Worm (Caenorhabditis elegans) whole organism, late embryonic: ENCODE data around the gene T24C4.3.
A peak's percentile ranks its signal among the peaks of the same experiment; 100 is the strongest.

Experiments
- C38D4.7 ChIP-seq: fragments of 200-800 bp; sonication (Bioruptor generic); optimal IDR thresholded peaks from 2 replicates; lab custom pipeline; 2018; ENCODE audit warnings: mild to moderate bottlenecking, missing genetic modification characterization, moderate library complexity, missing compliant biosample characterization
- K09A11.1 ChIP-seq: sonication (generic microtip); optimal IDR thresholded peaks from 2 replicates; lab custom pipeline; 2017; ENCODE audit warnings: antibody characterized with exemption, mild to moderate bottlenecking, missing genetic modification characterization, missing compliant biosample characterization; ENCODE audit not compliant: insufficient read depth
- Y22D7AL.16 ChIP-seq: sonication (generic microtip); optimal IDR thresholded peaks from 2 replicates; lab custom pipeline; 2016; ENCODE audit warnings: missing genetic modification characterization, missing compliant biosample characterization
- ahr-1 ChIP-seq: sonication (generic microtip); optimal IDR thresholded peaks from 2 replicates; lab custom pipeline; 2016; ENCODE audit warnings: missing genetic modification characterization, missing compliant biosample characterization
- ceh-18 ChIP-seq: sonication (generic microtip); optimal IDR thresholded peaks from 2 replicates; lab custom pipeline; 2016; ENCODE audit warnings: missing genetic modification characterization, missing compliant biosample characterization
- ceh-19 ChIP-seq: fragments of 200-800 bp; sonication (Bioruptor generic); optimal IDR thresholded peaks from 2 replicates; lab custom pipeline; 2018; ENCODE audit warnings: mild to moderate bottlenecking, missing genetic modification characterization, missing compliant biosample characterization
- ceh-2 ChIP-seq: sonication (generic microtip); optimal IDR thresholded peaks from 2 replicates; lab custom pipeline; 2016; ENCODE audit warnings: missing genotype, missing genetic modification characterization, missing compliant biosample characterization
- ceh-24 ChIP-seq: sonication (generic microtip); optimal IDR thresholded peaks from 2 replicates; lab custom pipeline; 2016; ENCODE audit warnings: mild to moderate bottlenecking, missing genetic modification characterization, missing compliant biosample characterization
- ceh-34 ChIP-seq: sonication (generic microtip); optimal IDR thresholded peaks from 2 replicates; lab custom pipeline; 2016; ENCODE audit warnings: mild to moderate bottlenecking, missing genetic modification characterization, missing compliant biosample characterization
- ceh-45 ChIP-seq: fragments of 200-800 bp; sonication (Bioruptor generic); IDR thresholded peaks from 2 replicates; pipeline ENCODE4 v1.3.6; 2022; ENCODE audit warnings: missing genetic modification reagents, missing genetic modification characterization, missing compliant biosample characterization
- ceh-48 ChIP-seq: sonication (generic microtip); optimal IDR thresholded peaks from 2 replicates; lab custom pipeline; 2016; ENCODE audit warnings: missing genetic modification characterization, inconsistent platforms, missing compliant biosample characterization
- ceh-6 ChIP-seq: fragments of 200-800 bp; sonication (Bioruptor generic); optimal IDR thresholded peaks from 2 replicates; lab custom pipeline; 2018; ENCODE audit warnings: mild to moderate bottlenecking, missing genetic modification characterization, missing compliant biosample characterization
- che-1 ChIP-seq: sonication (generic microtip); optimal IDR thresholded peaks from 2 replicates; lab custom pipeline; 2016; ENCODE audit warnings: mild to moderate bottlenecking, missing genetic modification characterization, missing compliant biosample characterization
- dmd-4 ChIP-seq: sonication (generic microtip); optimal IDR thresholded peaks from 2 replicates; lab custom pipeline; 2016; ENCODE audit warnings: borderline replicate concordance, missing genetic modification characterization, missing compliant biosample characterization
- dve-1 ChIP-seq: sonication (generic microtip); optimal IDR thresholded peaks from 2 replicates; lab custom pipeline; 2017; ENCODE audit warnings: antibody characterized with exemption, mild to moderate bottlenecking, missing genetic modification characterization, missing compliant biosample characterization
- elt-2 ChIP-seq: sonication (generic microtip); optimal IDR thresholded peaks from 2 replicates; lab custom pipeline; 2016; ENCODE audit warnings: missing genetic modification reagents, missing genetic modification characterization, missing compliant biosample characterization
- eyg-1 ChIP-seq: sonication (generic microtip); optimal IDR thresholded peaks from 2 replicates; lab custom pipeline; 2016; ENCODE audit warnings: missing genotype, missing genetic modification characterization, missing compliant biosample characterization
- fkh-6 ChIP-seq: sonication (generic microtip); optimal IDR thresholded peaks from 2 replicates; lab custom pipeline; 2016; ENCODE audit warnings: missing genetic modification characterization, missing compliant biosample characterization
- hlh-6 ChIP-seq: sonication (generic microtip); optimal IDR thresholded peaks from 2 replicates; lab custom pipeline; 2016; ENCODE audit warnings: missing genotype, missing genetic modification characterization, missing compliant biosample characterization
- lim-6 ChIP-seq: sonication (generic microtip); optimal IDR thresholded peaks from 2 replicates; lab custom pipeline; 2016; ENCODE audit warnings: missing genetic modification characterization, missing compliant biosample characterization
- mec-3 ChIP-seq: sonication (generic microtip); optimal IDR thresholded peaks from 2 replicates; lab custom pipeline; 2016; ENCODE audit warnings: borderline replicate concordance, missing genetic modification characterization, missing compliant biosample characterization
- nfya-1 ChIP-seq: sonication (generic microtip); optimal IDR thresholded peaks from 2 replicates; lab custom pipeline; 2017; ENCODE audit warnings: missing genetic modification characterization, mild to moderate bottlenecking, missing compliant biosample characterization, antibody characterized with exemption, moderate library complexity
- nhr-11 ChIP-seq: fragments of 150-350 bp; optimal IDR thresholded peaks from 2 replicates; lab custom pipeline; 2014; ENCODE audit warnings: missing biosample characterization, missing genetic modification characterization
- odd-2 ChIP-seq: sonication (generic microtip); optimal IDR thresholded peaks from 2 replicates; lab custom pipeline; 2017; ENCODE audit warnings: antibody characterized with exemption, mild to moderate bottlenecking, missing genetic modification characterization, missing compliant biosample characterization
- pat-9 ChIP-seq: fragments of 200-800 bp; sonication (Bioruptor generic); optimal IDR thresholded peaks from 2 replicates; lab custom pipeline; 2018; ENCODE audit warnings: mild to moderate bottlenecking, missing genetic modification characterization, moderate library complexity, missing compliant biosample characterization
- pax-1 ChIP-seq: fragments of 150-350 bp; optimal IDR thresholded peaks from 2 replicates; lab custom pipeline; 2014; ENCODE audit warnings: missing biosample characterization, missing genetic modification characterization
- pha-2 ChIP-seq: sonication (generic microtip); optimal IDR thresholded peaks from 2 replicates; lab custom pipeline; 2017; ENCODE audit warnings: mild to moderate bottlenecking, missing genetic modification characterization, missing compliant biosample characterization
- ref-2 ChIP-seq: sonication (generic microtip); optimal IDR thresholded peaks from 2 replicates; lab custom pipeline; 2016; ENCODE audit warnings: missing genetic modification characterization, missing compliant biosample characterization
- rnt-1 ChIP-seq: sonication (generic microtip); optimal IDR thresholded peaks from 2 replicates; lab custom pipeline; 2016; ENCODE audit warnings: missing genetic modification characterization, missing compliant biosample characterization
- sox-4 ChIP-seq: sonication (generic microtip); optimal IDR thresholded peaks from 2 replicates; lab custom pipeline; 2017; ENCODE audit warnings: mild to moderate bottlenecking, missing genetic modification characterization, inconsistent platforms, missing compliant biosample characterization
- syd-9 ChIP-seq: sonication (generic microtip); optimal IDR thresholded peaks from 2 replicates; lab custom pipeline; 2016; ENCODE audit warnings: mild to moderate bottlenecking, missing genetic modification characterization, moderate library complexity, missing compliant biosample characterization
- tbx-2 ChIP-seq: sonication (generic microtip); optimal IDR thresholded peaks from 2 replicates; lab custom pipeline; 2016; ENCODE audit warnings: missing genetic modification characterization, missing compliant biosample characterization
- unc-3 ChIP-seq, 2 experiments: fragments of 200-800 bp in 1 of 2; sonication (Bioruptor generic) in 1 of 2; sonication (generic microtip) in 1 of 2; conservative IDR thresholded peaks in 1 of 2; optimal IDR thresholded peaks in 1 of 2; 2 replicates each; pipeline versions ENCODE4 v1.3.6 to Lab custom; 2016 to 2022; ENCODE audit warnings: missing compliant biosample characterization in 2 of 2, missing genetic modification characterization in 2 of 2, missing genetic modification reagents in 1 of 2
- unc-42 ChIP-seq: sonication (generic microtip); optimal IDR thresholded peaks from 2 replicates; lab custom pipeline; 2016; ENCODE audit warnings: missing genotype, missing genetic modification characterization, missing compliant biosample characterization
- unc-86 ChIP-seq: sonication (generic microtip); optimal IDR thresholded peaks from 2 replicates; lab custom pipeline; 2016; ENCODE audit warnings: missing genetic modification characterization, missing compliant biosample characterization

The T24C4.3 gene

ce11 chrIII:845485-845884, 26.8 kb downstream of the T24C4.3 start, which contains the start of gene K02F3.2:
TSS of gene K02F3.2 (plus strand) at chrIII:845841.
- TF ChIP-seq che-1 (tag; lab: Kevin White, UChicago) (no peak), pax-1 (tag; lab: Kevin White, UChicago) (peak; percentile 17), syd-9 (tag; lab: Kevin White, UChicago) (no peak), elt-2 (tag; lab: Kevin White, UChicago) (peak; percentile 73)

- no peak for TF ChIP-seq ref-2 (tag; lab: Kevin White, UChicago)
- no peak for TF ChIP-seq unc-42 (tag; lab: Kevin White, UChicago)
- no peak for TF ChIP-seq fkh-6 (tag; lab: Kevin White, UChicago)
- TF ChIP-seq ahr-1 (tag; lab: Kevin White, UChicago) = no peak
Observed at ce11 chrIII:844577-844976, 27.7 kb downstream of the T24C4.3 start.

ce11 chrIII:843999-844398, 28.3 kb downstream of the T24C4.3 start:
- peak; percentile 31 for TF ChIP-seq nfya-1 (tag; lab: Kevin White, UChicago)
- no peak for TF ChIP-seq che-1 (tag; lab: Kevin White, UChicago)
- peak; percentile 16 for TF ChIP-seq fkh-6 (tag; lab: Kevin White, UChicago)

- no peak for TF ChIP-seq elt-2 (tag; lab: Kevin White, UChicago)
- TF ChIP-seq lim-6 (tag; lab: Kevin White, UChicago) = no peak
- no peak for TF ChIP-seq ceh-24 (tag; lab: Kevin White, UChicago)
- no peak for TF ChIP-seq ceh-18
- TF ChIP-seq ref-2 (tag; lab: Kevin White, UChicago) = no peak
- no peak for TF ChIP-seq sox-4 (tag; lab: Kevin White, UChicago)
- no peak for TF ChIP-seq rnt-1 (tag; lab: Kevin White, UChicago)
- TF ChIP-seq pat-9 = no peak
- TF ChIP-seq dve-1 = no peak
- no peak for TF ChIP-seq ceh-48
- no peak for TF ChIP-seq unc-86
- no peak for TF ChIP-seq syd-9 (tag; lab: Kevin White, UChicago)
- no peak for TF ChIP-seq dmd-4 (tag; lab: Kevin White, UChicago)
- no peak for TF ChIP-seq ceh-34 (tag; lab: Kevin White, UChicago)
Observed at ce11 chrIII:842630-843029, 29.6 kb downstream of the T24C4.3 start, which contains the start of gene far-8. TSS of gene far-8 (plus strand) at chrIII:842930.

ce11 chrIII:841177-841576, 31.1 kb downstream of the T24C4.3 start, which contains the start of gene K02F3.9:
TSS of gene K02F3.9 (minus strand) at chrIII:841366.
- TF ChIP-seq nhr-11 (no peak), hlh-6 (no peak), ceh-6 (GFP tag; lab: Kevin White, UChicago) (no peak), pha-2 (tag; lab: Kevin White, UChicago) (no peak), ceh-2 (tag; lab: Kevin White, UChicago) (no peak), unc-3 (GFP tag; conservative IDR thresholded peaks at IDR 0.05; lab: Robert Waterston, UW) (no peak), unc-3 (tag; optimal IDR thresholded peaks at IDR 0.05; lab: Kevin White, UChicago) (no peak), K09A11.1 (no peak), unc-86 (no peak), ceh-45 (no peak), ceh-19 (GFP tag; lab: Kevin White, UChicago) (no peak), C38D4.7 (GFP tag; lab: Kevin White, UChicago) (no peak)

- no peak for TF ChIP-seq syd-9 (tag; lab: Kevin White, UChicago)
- TF ChIP-seq ceh-34 (tag; lab: Kevin White, UChicago) = no peak
- TF ChIP-seq odd-2 (tag; lab: Kevin White, UChicago) = no peak
- no peak for TF ChIP-seq tbx-2 (tag; lab: Kevin White, UChicago)
- no peak for TF ChIP-seq sox-4 (tag; lab: Kevin White, UChicago)
- TF ChIP-seq mec-3 (tag; lab: Kevin White, UChicago) = no peak
- TF ChIP-seq nfya-1 (tag; lab: Kevin White, UChicago) = no peak
- no peak for TF ChIP-seq pha-2 (tag; lab: Kevin White, UChicago)
- no peak for TF ChIP-seq Y22D7AL.16 (tag; lab: Kevin White, UChicago)
- no peak for TF ChIP-seq dmd-4 (tag; lab: Kevin White, UChicago)
- TF ChIP-seq eyg-1 (tag; lab: Kevin White, UChicago) = no peak
- no peak for TF ChIP-seq unc-3 (GFP tag; conservative IDR thresholded peaks at IDR 0.05; lab: Robert Waterston, UW)
- no peak for TF ChIP-seq unc-3 (tag; optimal IDR thresholded peaks at IDR 0.05; lab: Kevin White, UChicago)
- TF ChIP-seq elt-2 (tag; lab: Kevin White, UChicago) = no peak
- TF ChIP-seq ahr-1 (tag; lab: Kevin White, UChicago) = no peak
- TF ChIP-seq, all 69 proteins: peak for 0
Observed at ce11 chrIII:839491-839890, 32.8 kb downstream of the T24C4.3 start, which contains the start of gene dos-3. TSS of gene dos-3 (minus strand) at chrIII:839591.
